Worm (Caenorhabditis elegans): ENCODE results near the gene F21A3.2.

DNA sequence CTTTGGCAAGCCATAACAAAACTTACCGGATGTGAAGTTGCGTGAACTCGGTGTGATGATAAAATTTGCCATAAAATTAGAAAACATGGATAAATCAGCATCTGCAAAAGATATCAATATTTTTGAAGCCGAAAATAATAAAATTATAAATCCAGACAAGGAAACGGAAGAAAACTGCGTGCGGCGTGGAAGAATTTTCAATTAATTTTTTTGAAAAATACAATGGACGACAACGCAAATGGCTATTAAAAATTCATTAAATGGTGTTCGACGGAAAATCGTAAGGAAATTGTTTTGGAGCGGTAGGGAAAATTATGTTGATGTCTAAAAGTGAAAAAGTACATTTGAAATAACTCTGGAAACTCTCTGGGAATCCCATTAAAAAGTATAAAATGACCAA lies 25.3 kb upstream of the F21A3.2 start, which contains the start of gene acr-18:
- no peak for TF ChIP-seq ama-1 (optimal IDR thresholded peaks at IDR 0.05)
- TF ChIP-seq B0310.2 (tag; optimal IDR thresholded peaks at IDR 0.05) = no peak
- TF ChIP-seq sea-1 (GFP tag; conservative IDR thresholded peaks at IDR 0.05) = no peak
- no peak for TF ChIP-seq ceh-13 (GFP tag; optimal IDR thresholded peaks at IDR 0.05)
- TF ChIP-seq ets-7 (tag; optimal IDR thresholded peaks at IDR 0.05) = no peak
- TF ChIP-seq tbx-11 (GFP tag; IDR thresholded peaks at IDR 0.05) = no peak
- no peak for TF ChIP-seq scrt-1 (GFP tag; IDR thresholded peaks at IDR 0.05)
- TF ChIP-seq hmg-4 (GFP tag; optimal IDR thresholded peaks at IDR 0.05) = no peak
- TF ChIP-seq tra-4 (tag; optimal IDR thresholded peaks at IDR 0.05) = no peak
- TF ChIP-seq pes-1 (GFP tag; IDR thresholded peaks at IDR 0.05) = no peak
- TF ChIP-seq hmbx-1 (tag; optimal IDR thresholded peaks at IDR 0.05) = no peak
- no peak for TF ChIP-seq hnd-1 (tag; optimal IDR thresholded peaks at IDR 0.05)
- no peak for TF ChIP-seq aly-1 (tag; optimal IDR thresholded peaks at IDR 0.05)

Measured in whole organism, early embryonic.